Worm (Caenorhabditis elegans) whole organism, midembryonic: Measurements from ENCODE around the gene C34F11.8.

Experiments used
- T22C8.4 ChIP-seq: fragments of 200-800 bp; sonication (Bioruptor generic); IDR thresholded peaks from 2 replicates; pipeline ENCODE4 v1.3.6; 2022; ENCODE audit warnings: missing genetic modification characterization, missing compliant biosample characterization
- cog-1 ChIP-seq: sonication (generic microtip); optimal IDR thresholded peaks from 2 replicates; lab custom pipeline; 2016; ENCODE audit warnings: missing genetic modification characterization, missing compliant biosample characterization
- flt-1 ChIP-seq: fragments of 200-800 bp; sonication (Bioruptor generic); IDR thresholded peaks from 2 replicates; pipeline ENCODE4 v1.3.6; 2022; ENCODE audit warnings: missing genetic modification characterization, missing compliant biosample characterization
- med-1 ChIP-seq: sonication (generic microtip); optimal IDR thresholded peaks from 2 replicates; lab custom pipeline; 2017; ENCODE audit warnings: missing genetic modification characterization, mild to moderate bottlenecking, missing compliant biosample characterization, antibody characterized with exemption, missing genetic modification reagents; ENCODE audit not compliant: insufficient read depth
- tab-1 ChIP-seq: fragments of 200-800 bp; sonication (Bioruptor generic); IDR thresholded peaks from 2 replicates; pipeline ENCODE4 v1.3.6; 2022; ENCODE audit warnings: missing genetic modification characterization, missing compliant biosample characterization
- ztf-29 ChIP-seq: fragments of 200-800 bp; sonication (Bioruptor generic); IDR thresholded peaks from 2 replicates; pipeline ENCODE4 v1.3.6; 2022; ENCODE audit warnings: missing genetic modification reagents, missing genetic modification characterization, missing compliant biosample characterization

DNA sequence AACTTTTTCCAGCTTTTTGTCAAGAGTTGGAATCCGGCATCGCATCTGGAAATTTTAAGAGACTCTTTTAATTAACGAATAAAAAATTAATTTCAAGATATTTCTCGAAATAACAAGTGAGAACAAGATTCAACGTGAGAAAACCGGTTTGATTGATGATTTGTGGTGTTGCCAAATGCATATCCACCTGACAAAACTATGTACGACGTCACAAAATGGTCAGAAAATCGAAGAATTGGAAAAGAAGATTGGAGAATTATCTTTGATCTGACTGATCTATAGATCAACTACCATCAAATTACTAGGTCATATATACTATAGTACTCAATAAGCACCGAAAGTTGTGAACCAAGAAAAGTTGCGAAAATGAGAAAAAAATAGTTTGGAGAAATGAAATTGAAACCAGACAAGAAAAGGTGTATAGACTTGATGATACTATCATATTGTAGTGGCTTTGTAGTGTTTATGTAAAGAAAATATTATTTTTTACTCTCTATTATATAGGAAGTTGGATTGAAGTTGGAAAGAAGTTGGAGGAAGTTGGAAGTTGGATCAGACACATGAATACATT, 36.1 kb upstream of the C34F11.8 start, which contains the start of gene ptr-6:
- TF ChIP-seq cog-1 (tag; lab: Kevin White, UChicago): no peak
- TF ChIP-seq T22C8.4 (GFP tag; lab: Robert Waterston, UW): no peak
- no peak for TF ChIP-seq flt-1 (GFP tag; lab: Robert Waterston, UW)
- no peak for TF ChIP-seq ztf-29 (GFP tag; lab: Robert Waterston, UW)
- no peak for TF ChIP-seq tab-1 (GFP tag; lab: Robert Waterston, UW)
- TF ChIP-seq med-1 (GFP tag; lab: Kevin White, UChicago): no peak
